Fruit fly (Drosophila melanogaster): ENCODE results near the gene Gr93c.

DNA sequence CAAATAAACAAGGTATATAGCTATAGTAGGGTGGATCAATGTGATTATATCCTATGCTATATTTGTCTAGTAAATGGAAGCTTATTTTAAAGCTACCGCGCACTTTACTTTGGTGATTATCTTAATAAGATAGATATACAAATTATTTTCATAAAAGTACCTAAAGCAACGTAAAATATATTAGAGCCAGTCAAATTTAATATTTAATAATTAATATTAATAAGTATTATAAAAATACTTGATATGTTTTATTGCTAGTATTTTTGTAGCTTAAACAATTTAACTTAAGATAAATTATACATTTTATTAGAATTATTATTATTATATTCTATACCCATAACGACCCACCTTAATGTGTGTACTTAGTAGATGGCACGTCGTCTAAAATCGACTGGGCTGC, 5.4 kb downstream of the Gr93c start:
- TF ChIP-seq CG3032 (tag; optimal IDR thresholded peaks at IDR 0.05) (peak; percentile 91), Met (GFP tag; optimal IDR thresholded peaks at IDR 0.05) (peak; percentile 24), Sox15 (GFP tag; optimal IDR thresholded peaks at IDR 0.05) (no peak), CG1621 (tag; optimal IDR thresholded peaks at IDR 0.05) (peak; percentile 10), lz (GFP tag; optimal IDR thresholded peaks at IDR 0.05) (no peak)

Data from whole organism, prepupa.